6 worm cellular contexts compared by ENCODE assay signal in the genomic region with DNA sequence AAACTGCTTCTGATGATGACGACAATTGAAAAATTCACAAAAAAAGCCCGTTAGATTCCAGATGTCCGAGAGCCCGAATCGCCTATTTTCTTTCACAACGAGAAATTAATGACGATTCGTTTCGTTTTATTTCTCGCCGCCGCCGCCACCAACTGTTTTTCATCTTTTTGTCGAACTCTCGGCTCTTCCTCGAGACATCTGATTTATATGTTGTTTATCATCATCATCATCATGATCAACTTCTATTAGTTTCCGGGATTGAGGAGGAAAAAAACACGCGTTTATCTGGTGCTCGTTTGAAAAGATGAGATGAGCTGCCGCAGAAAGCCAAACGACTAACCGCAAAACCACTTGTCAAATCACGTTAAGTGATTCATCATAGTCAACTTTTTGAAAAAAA.
TF ChIP-seq lines count a peak whose summit lies in the region.

No protein-coding gene starts in this region.

TF ChIP-seq in whole organism, L1 larva, 84 proteins besides CTCF, POLR2A, EP300 and RAD21:
- peak; percentile 11 for TF ChIP-seq snu-23 (GFP tag; optimal IDR thresholded peaks at IDR 0.05; lab: Kevin White, UChicago)
- peak; percentile 56 for TF ChIP-seq nhr-71 (tag; optimal IDR thresholded peaks at IDR 0.05; lab: Kevin White, UChicago)
- TF ChIP-seq rnt-1 (tag; optimal IDR thresholded peaks at IDR 0.05; lab: Kevin White, UChicago) = peak; percentile 80
- TF ChIP-seq unc-130 (tag; optimal IDR thresholded peaks at IDR 0.05; lab: Kevin White, UChicago) = peak; percentile 22
- TF ChIP-seq nhr-19 (GFP tag; conservative IDR thresholded peaks at IDR 0.05; lab: Robert Waterston, UW) = peak; percentile 21; the same call in 1 of the 2 replicates
- peak; percentile 65 for TF ChIP-seq lin-14 (GFP tag; optimal IDR thresholded peaks at IDR 0.05; lab: Kevin White, UChicago)
- no peak for TF ChIP-seq lin-15B (tag; optimal IDR thresholded peaks at IDR 0.05; lab: Kevin White, UChicago)
- peak; percentile 46 for TF ChIP-seq fkh-4 (tag; optimal IDR thresholded peaks at IDR 0.05; lab: Kevin White, UChicago; ENCODE audit: borderline replicate concordance)
- peak in 1 of 2 experiments; percentile 13 for TF ChIP-seq lsy-2 (tag; optimal IDR thresholded peaks at IDR 0.05; lab: Kevin White, UChicago)
- TF ChIP-seq C16A3.4 (tag; optimal IDR thresholded peaks at IDR 0.05; lab: Kevin White, UChicago) = no peak
- TF ChIP-seq hlh-17 (GFP tag; optimal IDR thresholded peaks at IDR 0.05; lab: Kevin White, UChicago; ENCODE audit: borderline replicate concordance) = no peak
- TF ChIP-seq dsc-1 (tag; optimal IDR thresholded peaks at IDR 0.05; lab: Kevin White, UChicago) = peak; percentile 91

TF ChIP-seq in whole organism, L2 larva, 48 proteins besides CTCF, POLR2A, EP300 and RAD21:
- TF ChIP-seq sem-4 (tag; optimal IDR thresholded peaks at IDR 0.05; lab: Kevin White, UChicago) (peak; percentile 78), nhr-12 (tag; optimal IDR thresholded peaks at IDR 0.05; lab: Kevin White, UChicago) (no peak), C34F6.9 (tag; optimal IDR thresholded peaks at IDR 0.05; lab: Kevin White, UChicago) (peak; percentile 9), elt-3 (tag; optimal IDR thresholded peaks at IDR 0.05; lab: Kevin White, UChicago) (no peak), nhr-129 (tag; optimal IDR thresholded peaks at IDR 0.05; lab: Kevin White, UChicago) (peak; percentile 18), alr-1 (tag; optimal IDR thresholded peaks at IDR 0.05; lab: Kevin White, UChicago) (no peak), F13H6.1 (tag; optimal IDR thresholded peaks at IDR 0.05; lab: Kevin White, UChicago) (peak; percentile 19), sma-9 (GFP tag; optimal IDR thresholded peaks at IDR 0.05; lab: Kevin White, UChicago) (peak; percentile 57), sma-9 (tag; optimal IDR thresholded peaks at IDR 0.05; lab: Kevin White, UChicago) (no peak)

TF ChIP-seq in whole organism, L3 larva, 47 proteins besides CTCF, POLR2A, EP300 and RAD21:
- TF ChIP-seq nhr-28 (tag; optimal IDR thresholded peaks at IDR 0.05; lab: Kevin White, UChicago) (no peak), aly-2 (tag; optimal IDR thresholded peaks at IDR 0.05; lab: Kevin White, UChicago) (no peak), lin-39 (tag; optimal IDR thresholded peaks at IDR 0.05; lab: Kevin White, UChicago) (peak; percentile 46), nfya-1 (tag; optimal IDR thresholded peaks at IDR 0.05; lab: Kevin White, UChicago; ENCODE audit: insufficient read depth) (peak; percentile 11), egl-5 (tag; optimal IDR thresholded peaks at IDR 0.05; lab: Kevin White, UChicago) (peak; percentile 80)

TF ChIP-seq in whole organism, L4 larva, 104 proteins besides CTCF, POLR2A, EP300 and RAD21:
- TF ChIP-seq ceh-20 (GFP tag; IDR thresholded peaks at IDR 0.05; lab: Robert Waterston, UW) (0 out of 2 replicates have a peak, but pooled peaks have one; percentile 8), lsy-2 (tag; optimal IDR thresholded peaks at IDR 0.05; lab: Kevin White, UChicago) (peak in 1 of 2 experiments; percentile 9), daf-16 (GFP tag; optimal IDR thresholded peaks at IDR 0.05; lab: Kevin White, UChicago) (peak in 1 of 2 experiments; percentile 78), daf-16 (tag; optimal IDR thresholded peaks at IDR 0.05; lab: Kevin White, UChicago) (no peak), F37D6.2 (tag; optimal IDR thresholded peaks at IDR 0.05; lab: Kevin White, UChicago) (no peak), hlh-30 (tag; optimal IDR thresholded peaks at IDR 0.05; lab: Kevin White, UChicago; ENCODE audit: insufficient read depth) (peak; percentile 16), hlh-11 (tag; optimal IDR thresholded peaks at IDR 0.05; lab: Kevin White, UChicago) (peak; percentile 40)

TF ChIP-seq in whole organism, late embryonic, 69 proteins besides CTCF, POLR2A, EP300 and RAD21:
- TF ChIP-seq rnt-1 (tag; optimal IDR thresholded peaks at IDR 0.05; lab: Kevin White, UChicago) (peak; percentile 35), K02D7.2 (tag; optimal IDR thresholded peaks at IDR 0.05; lab: Kevin White, UChicago) (no peak)
TF ChIP-seq in whole organism, late embryonic: peak in this region for 1.

TF ChIP-seq in whole organism, mixed stage, embryonic, 35 proteins besides CTCF, POLR2A, EP300 and RAD21:
- TF ChIP-seq unc-62 (GFP tag; optimal IDR thresholded peaks at IDR 0.05; lab: Kevin White, UChicago) = peak; percentile 9
- TF ChIP-seq lsy-2 (tag; optimal IDR thresholded peaks at IDR 0.05; lab: Kevin White, UChicago) = no peak
TF ChIP-seq in whole organism, mixed stage, embryonic: peak in this region for 1.
